Worm (Caenorhabditis elegans): Measurements from ENCODE around the gene srb-19.
"Not testable (repeated sequence)": the region's sequence is repeated elsewhere in the genome, so short reads cannot be mapped to it uniquely, and the experiment has no call there.

Gene srb-19

DNA sequence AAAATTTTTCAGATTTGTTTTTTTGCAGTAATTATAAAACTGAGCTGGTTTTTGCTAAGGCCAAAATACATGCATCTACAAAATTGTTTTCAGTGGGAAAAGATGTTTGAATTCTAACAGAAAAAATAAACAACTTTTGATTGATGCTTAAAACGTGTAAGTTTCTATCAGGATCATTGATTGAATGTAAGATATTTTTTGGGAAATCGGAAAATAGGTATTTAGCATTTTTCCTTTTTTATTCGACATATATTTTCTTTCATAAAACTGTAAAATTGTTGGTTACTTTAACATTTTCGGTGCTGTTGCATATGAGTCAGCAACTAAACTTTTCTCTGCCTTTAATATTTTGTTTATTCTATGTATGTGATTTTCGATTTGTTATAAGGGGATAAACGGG, 4.5 kb upstream of the srb-19 start, which contains the start of gene C54F6.20:
Gene C54F6.20 (plus strand): TSS at position 301 of the 400 bp plus-strand sequence.
- TF ChIP-seq unc-62 (GFP tag; optimal IDR thresholded peaks at IDR 0.05) = no peak

DNA sequence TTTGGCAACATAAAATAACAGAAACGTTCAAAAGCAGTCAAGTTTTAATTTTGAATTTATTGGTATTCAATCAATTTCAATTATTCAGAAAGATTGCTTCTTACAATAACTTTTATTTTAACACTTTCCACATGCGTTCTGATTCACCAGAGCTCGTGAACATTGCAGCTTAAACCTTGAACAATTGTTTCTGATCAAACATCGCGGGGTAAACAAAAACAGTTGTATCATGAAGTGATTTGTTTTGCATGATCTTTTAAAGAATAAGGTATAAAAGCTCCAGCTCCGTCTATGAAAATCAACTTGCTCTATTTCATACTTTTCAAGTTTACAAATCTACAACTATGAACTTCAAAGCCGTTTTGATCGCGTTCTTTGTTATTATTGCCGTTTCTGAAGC, 3.4 kb upstream of the srb-19 start, which contains the start of gene C54F6.6:
Gene C54F6.6 (plus strand): TSS at position 301 of the 400 bp plus-strand sequence.
- TF ChIP-seq unc-62 (GFP tag; optimal IDR thresholded peaks at IDR 0.05) = no peak

DNA sequence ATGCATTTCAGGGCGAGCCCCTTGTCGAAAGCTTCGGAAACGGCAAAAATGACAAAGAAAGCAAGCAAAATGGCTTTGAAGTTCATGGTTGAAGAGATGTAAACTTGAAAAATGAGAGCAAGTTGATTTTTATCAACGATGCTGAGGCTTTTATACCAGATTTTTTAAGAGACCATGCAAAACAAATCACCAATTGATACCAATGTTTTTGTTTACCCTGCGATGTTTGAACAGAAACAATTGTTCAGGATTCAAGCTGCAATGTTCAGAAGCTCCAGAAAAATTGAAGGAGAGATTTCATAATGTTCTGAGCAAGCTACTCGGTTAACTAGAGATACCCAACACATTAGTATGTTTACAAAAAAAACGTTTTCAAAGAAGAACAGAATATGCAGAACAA, 2.3 kb upstream of the srb-19 start, which contains the start of gene C54F6.15:
Gene C54F6.15 (minus strand): TSS at position 101 of the 400 bp plus-strand sequence.
- no peak for TF ChIP-seq unc-62 (GFP tag; optimal IDR thresholded peaks at IDR 0.05)

DNA sequence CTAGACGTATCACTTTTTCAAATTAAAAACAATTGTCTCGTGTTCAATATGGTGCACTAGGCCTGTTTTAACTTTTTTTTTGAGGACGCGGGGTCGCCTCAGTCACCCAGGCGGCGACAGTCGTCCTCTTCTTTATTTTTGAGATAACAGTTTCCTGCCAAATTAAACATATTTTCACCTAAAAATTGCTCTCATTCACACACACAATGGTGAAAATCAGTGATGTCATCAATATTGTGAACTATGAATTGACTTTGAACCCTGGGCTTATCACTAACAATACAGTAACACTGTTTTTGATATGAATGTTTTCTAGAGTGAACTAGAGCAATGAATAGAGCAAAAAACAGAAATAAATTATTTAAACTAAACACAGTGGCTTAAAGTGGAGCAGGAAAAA, 1.3 kb upstream of the srb-19 start:
- TF ChIP-seq unc-62 (GFP tag; optimal IDR thresholded peaks at IDR 0.05) = no peak

DNA sequence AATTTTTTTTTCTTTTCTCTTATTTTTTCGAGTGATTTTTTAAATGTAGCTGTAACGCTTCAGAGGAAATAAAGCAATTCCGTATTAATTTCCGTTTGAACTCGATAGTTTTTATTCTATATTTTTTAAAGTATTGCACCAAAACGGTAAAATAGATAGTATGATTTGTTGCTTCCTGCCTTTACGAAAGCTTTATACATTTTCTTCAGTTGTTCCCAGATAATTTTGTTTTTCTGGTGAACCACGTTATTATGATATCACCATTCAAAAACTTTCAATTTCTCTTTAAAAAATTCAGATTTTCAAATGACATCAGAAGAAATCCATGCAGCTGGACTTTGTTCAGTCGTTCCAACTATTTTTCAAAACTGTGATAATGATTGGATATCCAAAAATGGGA, 5.0 kb downstream of the srb-19 start, which contains the start of gene srb-18:
Gene srb-18 (plus strand): TSS at position 301 of the 400 bp plus-strand sequence.
- TF ChIP-seq unc-62 (GFP tag; optimal IDR thresholded peaks at IDR 0.05) = no peak

DNA sequence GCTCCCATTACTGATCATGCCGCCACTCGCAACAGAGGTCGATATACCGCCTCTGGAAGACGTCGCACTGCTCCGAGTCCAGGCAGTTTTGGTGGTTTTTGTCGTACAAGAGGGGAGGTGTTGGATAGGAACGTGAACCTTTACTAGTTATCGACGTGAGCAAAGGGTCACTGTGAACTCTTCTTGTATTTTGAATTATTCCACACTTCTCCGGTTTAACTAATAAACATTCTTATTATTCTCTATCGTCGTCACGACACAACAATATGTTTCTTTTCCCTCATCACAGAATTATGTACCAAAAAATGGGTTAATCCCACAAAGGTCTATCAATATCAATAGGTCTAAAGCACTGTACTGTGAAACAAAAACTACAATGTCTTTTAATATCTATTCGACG, 8.5 kb downstream of the srb-19 start, which contains the start of gene nhr-171:
Gene nhr-171 (plus strand): TSS at position 301 of the 400 bp plus-strand sequence.
- not testable (repeated sequence) for TF ChIP-seq unc-62 (GFP tag; optimal IDR thresholded peaks at IDR 0.05)

DNA sequence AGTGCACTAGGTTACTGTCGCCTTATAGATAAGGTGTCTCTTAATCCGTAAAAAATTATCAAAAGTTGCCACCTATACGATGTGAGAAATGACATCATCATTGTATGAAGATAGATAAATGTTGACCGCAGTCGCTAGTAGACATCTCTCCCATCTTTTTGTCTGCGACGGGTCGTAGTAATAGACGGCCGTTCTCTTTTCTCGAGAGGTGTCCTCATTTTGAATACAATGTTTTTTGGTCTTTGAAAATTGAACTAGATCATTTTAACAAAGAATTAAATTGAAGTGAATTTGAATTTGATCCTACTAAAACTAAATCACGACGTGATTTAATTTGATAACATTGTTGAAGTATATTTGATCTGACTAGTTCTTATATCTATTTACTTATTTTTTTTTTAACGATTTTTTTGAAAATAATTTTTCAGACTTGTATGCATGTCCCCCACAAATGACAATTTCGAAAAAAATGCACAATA, 11.4 kb downstream of the srb-19 start, which contains the start of the genes str-31 and nhr-172:
Gene str-31 (minus strand): TSS at position 101 of the 479 bp plus-strand sequence.
Gene nhr-172 (plus strand): TSS at position 429 of the 479 bp plus-strand sequence.
- no peak for TF ChIP-seq unc-62 (GFP tag; optimal IDR thresholded peaks at IDR 0.05)

DNA sequence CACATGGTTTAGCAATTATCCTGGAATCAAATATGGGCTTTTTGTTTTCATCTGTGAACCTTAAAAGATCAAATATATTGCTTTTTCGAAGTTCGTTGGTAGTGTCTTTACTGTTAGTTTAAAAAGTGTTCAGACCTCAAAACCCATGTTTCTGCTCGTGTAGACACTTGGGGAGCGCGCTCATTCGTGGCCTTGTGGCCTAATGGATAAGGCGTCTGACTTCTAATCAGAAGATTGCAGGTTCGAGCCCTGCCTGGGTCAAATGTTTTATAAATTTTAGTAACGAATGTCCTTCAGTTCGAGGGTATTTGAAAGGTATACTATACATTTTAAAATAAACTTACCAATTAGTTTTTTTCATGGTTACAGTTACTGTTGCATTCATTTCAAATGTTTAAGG, 13.8 kb downstream of the srb-19 start:
- no peak for TF ChIP-seq unc-62 (GFP tag; optimal IDR thresholded peaks at IDR 0.05)

DNA sequence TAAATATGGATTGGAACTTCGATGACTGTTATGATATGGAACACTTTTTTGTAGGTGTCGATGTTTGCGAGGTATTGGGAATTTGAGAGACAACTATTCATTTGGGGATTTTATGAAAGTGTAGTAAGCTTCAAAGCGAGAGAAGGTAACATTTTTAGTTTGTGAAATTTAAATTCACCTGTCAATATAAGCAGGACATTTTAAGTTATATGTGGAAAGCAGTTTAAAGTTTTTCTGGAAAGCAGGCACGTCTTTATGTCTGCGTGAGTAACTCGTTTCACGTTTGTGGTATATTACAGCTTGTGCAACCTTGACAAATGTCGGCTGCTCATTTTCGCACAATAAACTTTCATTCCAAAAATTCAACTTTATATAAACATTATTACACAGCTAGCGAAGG, 15.7 kb downstream of the srb-19 start, which contains the start of gene srh-229:
Gene srh-229 (minus strand): TSS at position 101 of the 400 bp plus-strand sequence.
- no peak for TF ChIP-seq unc-62 (GFP tag; optimal IDR thresholded peaks at IDR 0.05)

DNA sequence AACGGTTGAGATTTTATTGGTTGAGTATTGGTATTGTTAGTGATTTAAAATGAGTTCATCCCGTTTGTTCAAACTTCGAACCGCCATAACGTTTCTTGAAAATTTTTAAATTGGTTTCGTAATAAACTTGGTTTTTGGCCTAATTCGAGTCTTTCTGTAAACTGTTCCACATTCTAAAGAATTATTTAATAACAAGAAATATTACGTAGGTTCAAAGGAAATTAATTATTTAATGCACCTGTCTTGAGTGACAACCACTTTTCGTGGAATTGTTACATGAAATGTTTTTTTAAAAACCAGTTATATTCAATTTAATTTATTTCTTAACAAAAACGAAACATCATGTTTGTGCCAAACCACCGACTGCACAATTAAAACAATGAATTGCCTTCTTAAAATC, 18.8 kb downstream of the srb-19 start:
- TF ChIP-seq unc-62 (GFP tag; optimal IDR thresholded peaks at IDR 0.05) = no peak

DNA sequence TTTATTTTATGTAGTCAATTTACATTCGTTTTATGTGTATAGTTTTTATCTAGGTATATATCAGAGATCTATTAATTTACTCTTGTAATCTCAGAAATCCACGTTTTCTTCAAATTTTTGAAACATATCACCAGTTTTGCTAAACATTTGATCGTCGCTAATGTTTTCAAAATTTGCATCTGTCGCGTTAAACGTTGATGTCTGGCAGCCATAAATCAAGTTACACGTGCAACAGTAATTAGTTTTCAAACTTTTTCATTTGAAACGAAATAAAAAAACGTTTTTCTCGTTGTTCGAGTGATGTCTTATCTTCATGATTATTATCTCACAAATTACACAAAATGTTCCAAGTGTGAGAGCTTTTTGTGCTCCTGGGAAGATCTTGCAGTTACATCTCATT, 22.5 kb downstream of the srb-19 start, which contains the start of gene srh-79:
Gene srh-79 (plus strand): TSS at position 301 of the 400 bp plus-strand sequence.
- TF ChIP-seq unc-62 (GFP tag; optimal IDR thresholded peaks at IDR 0.05) = no peak

DNA sequence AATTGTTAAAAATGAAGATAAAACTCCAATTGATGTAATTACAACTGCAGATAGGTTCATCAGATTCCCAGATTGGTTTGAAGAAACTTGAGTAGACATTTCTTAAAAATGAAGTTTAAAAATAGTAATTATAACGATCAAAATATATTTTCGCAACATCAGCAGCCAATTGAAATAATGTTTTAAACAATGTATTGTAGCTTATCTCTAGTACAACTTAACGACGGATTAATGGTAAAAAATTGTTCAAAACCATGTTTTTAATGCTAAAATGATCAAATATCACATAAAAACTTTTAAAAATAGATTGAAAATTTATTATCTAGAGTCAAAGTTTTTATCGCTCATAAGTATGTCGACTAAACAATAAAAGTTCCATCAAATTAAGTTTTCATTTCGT, 24.8 kb downstream of the srb-19 start, which contains the start of gene srbc-11:
Gene srbc-11 (minus strand): TSS at position 101 of the 400 bp plus-strand sequence.
- no peak for TF ChIP-seq unc-62 (GFP tag; optimal IDR thresholded peaks at IDR 0.05)

DNA sequence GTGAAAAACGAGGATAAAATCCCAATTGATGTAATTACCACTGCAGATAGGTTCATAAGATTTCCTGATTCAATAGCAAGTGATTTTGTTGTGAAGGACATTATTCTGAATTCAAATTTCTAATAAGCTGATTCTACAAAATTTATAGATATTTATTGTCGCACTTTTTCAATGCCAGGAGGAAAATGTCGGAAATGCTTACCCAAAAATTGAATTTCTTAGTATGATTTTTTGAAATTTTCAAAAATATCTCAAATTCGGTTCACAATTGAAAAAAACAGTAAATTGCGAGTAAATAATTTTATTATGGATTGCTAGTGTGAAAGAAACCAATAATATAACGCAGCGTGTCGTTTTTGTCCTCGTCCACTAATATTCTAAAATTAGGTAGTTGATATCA, 27.1 kb downstream of the srb-19 start, which contains the start of gene srbc-10:
Gene srbc-10 (minus strand): TSS at position 101 of the 400 bp plus-strand sequence.
- TF ChIP-seq unc-62 (GFP tag; optimal IDR thresholded peaks at IDR 0.05) = no peak

DNA sequence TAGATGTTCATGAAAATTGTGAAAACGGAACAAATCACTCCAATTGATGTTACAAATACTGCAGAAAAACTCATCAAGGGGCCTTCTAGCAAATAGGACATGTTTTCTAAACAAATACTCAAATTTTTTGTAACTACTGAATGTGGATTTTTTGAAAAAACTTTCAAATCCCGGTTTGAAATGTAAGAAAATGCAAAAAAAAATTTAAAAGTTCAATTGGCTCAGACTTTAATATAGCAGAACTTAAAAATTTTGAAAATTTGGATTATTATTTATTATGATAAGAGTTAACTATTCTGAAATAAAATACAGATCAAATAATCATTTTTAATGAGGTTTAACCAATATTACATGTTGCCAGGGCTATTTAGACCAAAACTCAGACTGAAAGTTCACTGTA, 29.6 kb downstream of the srb-19 start, which contains the start of gene srbc-9:
Gene srbc-9 (minus strand): TSS at position 101 of the 400 bp plus-strand sequence.
- TF ChIP-seq unc-62 (GFP tag; optimal IDR thresholded peaks at IDR 0.05) = no peak

DNA sequence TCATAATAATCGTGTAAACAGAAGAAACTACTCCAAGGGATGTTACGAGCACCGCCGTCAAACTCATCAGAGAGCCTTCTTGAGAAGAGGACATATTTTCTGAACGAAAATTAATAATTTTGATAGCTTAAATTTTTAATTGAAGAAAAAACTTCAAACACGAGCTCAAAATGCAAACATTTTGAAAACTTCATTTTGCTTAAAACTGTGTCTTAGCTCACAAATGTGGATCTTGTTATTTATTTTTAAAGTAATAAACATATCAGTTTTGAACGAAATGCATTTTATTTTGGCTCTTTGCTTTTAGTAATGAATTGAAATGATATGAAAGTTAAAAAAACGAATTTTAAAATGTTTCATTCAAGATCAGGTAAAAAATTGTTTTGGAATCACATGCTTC, 32.5 kb downstream of the srb-19 start, which contains the start of gene srbc-7:
Gene srbc-7 (minus strand): TSS at position 101 of the 400 bp plus-strand sequence.
- no peak for TF ChIP-seq unc-62 (GFP tag; optimal IDR thresholded peaks at IDR 0.05)

DNA sequence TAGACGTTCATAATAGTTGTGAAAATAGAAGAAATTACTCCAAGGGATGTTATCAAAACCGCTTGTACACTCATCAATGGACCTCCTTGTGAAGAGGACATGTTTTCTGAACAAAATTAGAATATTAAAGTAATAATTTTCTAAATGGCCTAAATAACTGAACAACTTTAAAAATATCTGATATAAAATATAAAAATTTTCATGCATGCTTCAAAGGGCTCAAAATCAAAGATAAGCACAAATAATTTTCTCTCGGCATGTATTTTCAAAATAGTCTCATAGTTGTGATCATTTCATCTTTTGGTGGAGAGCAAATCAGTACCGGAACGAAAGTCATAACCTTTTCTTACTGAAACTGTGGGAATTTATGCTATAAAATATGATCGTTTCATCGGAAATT, 35.0 kb downstream of the srb-19 start, which contains the start of gene srbc-8:
Gene srbc-8 (minus strand): TSS at position 101 of the 400 bp plus-strand sequence.
- no peak for TF ChIP-seq unc-62 (GFP tag; optimal IDR thresholded peaks at IDR 0.05)

DNA sequence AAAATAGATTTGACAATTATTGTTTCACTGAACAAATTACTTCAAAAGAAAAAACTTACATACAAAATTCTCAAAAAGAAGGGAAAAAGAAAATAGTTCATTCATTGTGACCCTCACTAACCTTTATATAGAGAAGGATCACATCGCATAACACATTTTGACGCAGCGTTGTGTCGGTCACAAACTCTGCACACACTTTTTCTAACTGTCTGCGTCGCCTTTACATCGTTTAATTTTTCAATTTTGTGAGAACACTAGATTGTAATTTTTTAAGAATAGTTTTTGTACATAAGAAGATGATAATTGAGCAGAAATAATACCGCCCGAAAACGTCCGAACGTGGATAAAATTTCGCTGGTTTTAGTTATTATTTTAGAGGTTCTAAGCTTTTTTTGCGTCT, 39.0 kb downstream of the srb-19 start, which contains the start of gene C18B10.6:
Gene C18B10.6 (minus strand): TSS at position 101 of the 400 bp plus-strand sequence.
- no peak for TF ChIP-seq unc-62 (GFP tag; optimal IDR thresholded peaks at IDR 0.05)

Measured in whole organism, dauer.